Fruit fly (Drosophila melanogaster): Measurements from ENCODE around the gene CG15601.

Gene CG15601

dm6 chrX:15745905-15746681, 35.6 kb downstream of the CG15601 start, which contains the start of the genes CG8944 and CCT6 (continued):
- TF ChIP-seq CG32772 (GFP tag; IDR thresholded peaks at IDR 0.05) (0 out of 2 replicates have a peak, but pooled peaks have one; percentile 34), CG18619 (GFP tag; optimal IDR thresholded peaks at IDR 0.05) (no peak), Ssrp (tag; optimal IDR thresholded peaks at IDR 0.05) (peak; percentile 5), CG42726 (GFP tag; IDR thresholded peaks at IDR 0.05; ENCODE audit: partially characterized antibody) (no peak), CG7745 (tag; optimal IDR thresholded peaks at IDR 0.05) (no peak), inv (GFP tag; IDR thresholded peaks at IDR 0.05; ENCODE audit: partially characterized antibody) (0 out of 2 replicates have a peak, but pooled peaks have one; percentile 33), amos (GFP tag; IDR thresholded peaks at IDR 0.05; ENCODE audit: partially characterized antibody) (peak; percentile 49), Med (GFP tag) (peak; percentile 74), CG6689 (GFP tag; IDR thresholded peaks at IDR 0.05) (0 out of 2 replicates have a peak, but pooled peaks have one; percentile 6), CG4328 (GFP tag; optimal IDR thresholded peaks at IDR 0.05) (peak; percentile 22), trem (tag; optimal IDR thresholded peaks at IDR 0.05) (no peak), unc-4 (GFP tag; IDR thresholded peaks at IDR 0.05; ENCODE audit: partially characterized antibody) (peak; percentile 18; the same call in 1 of the 2 replicates), bowl (GFP tag; IDR thresholded peaks at IDR 0.05) (no peak), NfI (GFP tag; optimal IDR thresholded peaks at IDR 0.05) (no peak), tx (GFP tag; optimal IDR thresholded peaks at IDR 0.05) (no peak), CG16813 (GFP tag; IDR thresholded peaks at IDR 0.05; ENCODE audit: partially characterized antibody) (peak; percentile 52; the same call in 2 of the 3 replicates), CG4424 (GFP tag; optimal IDR thresholded peaks at IDR 0.05) (peak; percentile 1), CG3847 (GFP tag; IDR thresholded peaks at IDR 0.05) (0 out of 2 replicates have a peak, but pooled peaks have one; percentile 4), CG10267 (tag; optimal IDR thresholded peaks at IDR 0.05) (peak; percentile 40), CG18262 (tag; optimal IDR thresholded peaks at IDR 0.05) (peak; percentile 17), CG9797 (GFP tag; optimal IDR thresholded peaks at IDR 0.05) (peak; percentile 28), Bteb2 (GFP tag; optimal IDR thresholded peaks at IDR 0.05) (no peak), pzg (GFP tag; optimal IDR thresholded peaks at IDR 0.05) (peak; percentile 20), CG8765 (GFP tag; IDR thresholded peaks at IDR 0.05) (no peak), Elba2 (GFP tag; optimal IDR thresholded peaks at IDR 0.05) (no peak), sens-2 (GFP tag; IDR thresholded peaks at IDR 0.05) (0 out of 2 replicates have a peak, but pooled peaks have one; percentile 12), az2 (GFP tag; optimal IDR thresholded peaks at IDR 0.05) (peak; percentile 17), Hr39 (optimal IDR thresholded peaks at IDR 0.05) (no peak), HLH4C (GFP tag; IDR thresholded peaks at IDR 0.05; ENCODE audit: partially characterized antibody) (peak; percentile 50; the same call in 1 of the 3 replicates), CG12391 (tag; optimal IDR thresholded peaks at IDR 0.05) (peak; percentile 59), Dll (GFP tag; IDR thresholded peaks at IDR 0.05; ENCODE audit: partially characterized antibody) (peak; percentile 52; the same call in 1 of the 4 replicates), CG9932 (GFP tag; IDR thresholded peaks at IDR 0.05) (peak; percentile 71), CG4730 (GFP tag; IDR thresholded peaks at IDR 0.05) (no peak), CG30020 (tag; optimal IDR thresholded peaks at IDR 0.05) (peak; percentile 4), phol (tag; optimal IDR thresholded peaks at IDR 0.05) (peak; percentile 36), ind (GFP tag; optimal IDR thresholded peaks at IDR 0.05) (peak; percentile 20), pnt (GFP tag; optimal IDR thresholded peaks at IDR 0.05) (no peak), CG32532 (GFP tag; IDR thresholded peaks at IDR 0.05) (0 out of 2 replicates have a peak, but pooled peaks have one; percentile 38), Sry-δ (GFP tag; optimal IDR thresholded peaks at IDR 0.05) (peak; percentile 69)

All from whole organism, embryonic.